Comparison of ENCODE assay signal across 5 fruit fly cellular contexts in the genomic region with DNA sequence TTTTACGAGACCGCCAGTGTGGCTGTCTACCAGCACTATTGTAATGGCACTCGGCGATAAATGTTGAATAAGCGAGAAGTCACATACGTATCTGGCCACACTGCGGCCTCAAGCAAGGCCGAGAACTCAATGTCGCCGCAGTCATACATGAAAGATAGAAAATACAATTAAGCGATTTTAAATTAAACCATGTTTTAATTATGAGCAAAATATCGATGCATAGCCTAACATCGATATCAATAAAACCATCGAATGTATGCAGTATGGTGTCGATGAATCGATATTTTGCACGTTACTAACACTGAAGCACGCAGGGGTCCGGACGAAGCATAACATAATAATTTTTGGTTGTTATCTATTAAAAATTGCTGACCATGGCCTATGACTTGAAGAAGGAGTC.
A peak's percentile ranks its signal among the peaks of the same experiment; 100 is the strongest.
TF ChIP-seq lines count a peak whose summit lies in the region.

A gene (minus strand): TSS at position 202 of the 400 bp plus-strand sequence.
A gene (plus strand): TSS at position 288 of the 400 bp plus-strand sequence.

- no peak for TF ChIP-seq CTCF in whole organism, embryonic (GFP tag; optimal IDR thresholded peaks at IDR 0.05; lab: Kevin White, UChicago)

TF ChIP-seq in whole organism, adult, 20 proteins besides CTCF, POLR2A, EP300 and RAD21:
- TF ChIP-seq toe (GFP tag; optimal IDR thresholded peaks at IDR 0.05; lab: Kevin White, UChicago) (peak; percentile 30), Mnt (GFP tag; optimal IDR thresholded peaks at IDR 0.05; lab: Kevin White, UChicago) (peak; percentile 6), CG1620 (GFP tag; optimal IDR thresholded peaks at IDR 0.05; lab: Kevin White, UChicago) (peak; percentile 53), tj (GFP tag; optimal IDR thresholded peaks at IDR 0.05; lab: Kevin White, UChicago) (peak; percentile 46), cnc (optimal IDR thresholded peaks at IDR 0.05; lab: Kevin White, UChicago) (no peak), bab1 (GFP tag; optimal IDR thresholded peaks at IDR 0.05; lab: Kevin White, UChicago) (peak; percentile 64), pad (GFP tag; optimal IDR thresholded peaks at IDR 0.05; lab: Kevin White, UChicago) (peak; percentile 47), CG12768 (GFP tag; optimal IDR thresholded peaks at IDR 0.05; lab: Kevin White, UChicago) (no peak)

TF ChIP-seq in whole organism, embryonic, 481 proteins besides CTCF, POLR2A, EP300 and RAD21 (continues in another document):
- TF ChIP-seq HLHmδ (GFP tag; optimal IDR thresholded peaks at IDR 0.05; lab: Kevin White, UChicago) = no peak
- peak; percentile 69 for TF ChIP-seq CG1603 (tag; optimal IDR thresholded peaks at IDR 0.05; lab: Kevin White, UChicago)
- peak; percentile 96 for TF ChIP-seq CG16813 (GFP tag; IDR thresholded peaks at IDR 0.05; lab: Robert Waterston, UW; ENCODE audit: partially characterized antibody)
- no peak for TF ChIP-seq nau (GFP tag; optimal IDR thresholded peaks at IDR 0.05; lab: Kevin White, UChicago)
- TF ChIP-seq CG9215 (GFP tag; IDR thresholded peaks at IDR 0.05; lab: Robert Waterston, UW) = no peak
- TF ChIP-seq emc (GFP tag; optimal IDR thresholded peaks at IDR 0.05; lab: Kevin White, UChicago) = no peak
- peak; percentile 7 for TF ChIP-seq Xbp1 (GFP tag; optimal IDR thresholded peaks at IDR 0.05; lab: Kevin White, UChicago)
- TF ChIP-seq CG13287 (GFP tag; IDR thresholded peaks at IDR 0.05; lab: Robert Waterston, UW; ENCODE audit: partially characterized antibody) = peak; percentile 94
- no peak for TF ChIP-seq ro (GFP tag; IDR thresholded peaks at IDR 0.05; lab: Robert Waterston, UW)
- peak; percentile 10 for TF ChIP-seq CG17802 (tag; optimal IDR thresholded peaks at IDR 0.05; lab: Kevin White, UChicago)
- TF ChIP-seq ind (GFP tag; optimal IDR thresholded peaks at IDR 0.05; lab: Kevin White, UChicago) = peak; percentile 21
- peak; percentile 22 for TF ChIP-seq lab (GFP tag; optimal IDR thresholded peaks at IDR 0.05; lab: Kevin White, UChicago)
- peak; percentile 93 for TF ChIP-seq hbn (GFP tag; IDR thresholded peaks at IDR 0.05; lab: Robert Waterston, UW; ENCODE audit: partially characterized antibody)
- TF ChIP-seq NfI (GFP tag; optimal IDR thresholded peaks at IDR 0.05; lab: Kevin White, UChicago) = peak; percentile 1
- TF ChIP-seq eve (GFP tag; optimal IDR thresholded peaks at IDR 0.05; lab: Kevin White, UChicago) = no peak
- no peak for TF ChIP-seq Eip74EF (GFP tag; optimal IDR thresholded peaks at IDR 0.05; lab: Kevin White, UChicago)
- no peak for TF ChIP-seq Usf (GFP tag; optimal IDR thresholded peaks at IDR 0.05; lab: Kevin White, UChicago)
- TF ChIP-seq CG2129 (GFP tag; IDR thresholded peaks at IDR 0.05; lab: Robert Waterston, UW; ENCODE audit: partially characterized antibody) = peak; percentile 84
- TF ChIP-seq corto (GFP tag; optimal IDR thresholded peaks at IDR 0.05; lab: Kevin White, UChicago) = no peak

TF ChIP-seq in whole organism, prepupa, 60 proteins besides CTCF, POLR2A, EP300 and RAD21 (continues in another document):
- no peak for TF ChIP-seq CG6792 (GFP tag; optimal IDR thresholded peaks at IDR 0.05; lab: Kevin White, UChicago)
- no peak for TF ChIP-seq eg (GFP tag; IDR thresholded peaks at IDR 0.05; lab: Robert Waterston, UW)
- TF ChIP-seq CG4318 (GFP tag; optimal IDR thresholded peaks at IDR 0.05; lab: Kevin White, UChicago) = no peak
- TF ChIP-seq CG11294 (GFP tag; IDR thresholded peaks at IDR 0.05; lab: Robert Waterston, UW) = no peak
- no peak for TF ChIP-seq Smox (GFP tag; optimal IDR thresholded peaks at IDR 0.05; lab: Kevin White, UChicago)
- no peak for TF ChIP-seq lz (GFP tag; optimal IDR thresholded peaks at IDR 0.05; lab: Kevin White, UChicago)
- no peak for TF ChIP-seq CG10669 (GFP tag; optimal IDR thresholded peaks at IDR 0.05; lab: Kevin White, UChicago)
- no peak for TF ChIP-seq dac (GFP tag; optimal IDR thresholded peaks at IDR 0.05; lab: Kevin White, UChicago)
- TF ChIP-seq CG8119 (GFP tag; IDR thresholded peaks at IDR 0.05; lab: Robert Waterston, UW) = no peak
- no peak for TF ChIP-seq CG9139 (GFP tag; optimal IDR thresholded peaks at IDR 0.05; lab: Kevin White, UChicago)
- no peak for TF ChIP-seq CG34406 (GFP tag; optimal IDR thresholded peaks at IDR 0.05; lab: Kevin White, UChicago)
- TF ChIP-seq CG8632 (GFP tag; optimal IDR thresholded peaks at IDR 0.05; lab: Kevin White, UChicago) = no peak
- TF ChIP-seq CG6163 (GFP tag; IDR thresholded peaks at IDR 0.05; lab: Robert Waterston, UW) = no peak
- no peak for TF ChIP-seq Met (GFP tag; optimal IDR thresholded peaks at IDR 0.05; lab: Kevin White, UChicago)
- TF ChIP-seq spab (GFP tag; optimal IDR thresholded peaks at IDR 0.05; lab: Kevin White, UChicago) = no peak
- TF ChIP-seq CG16779 (tag; optimal IDR thresholded peaks at IDR 0.05; lab: Kevin White, UChicago) = no peak
- no peak for TF ChIP-seq fd59A (GFP tag; optimal IDR thresholded peaks at IDR 0.05; lab: Kevin White, UChicago)
- no peak for TF ChIP-seq salr (GFP tag; optimal IDR thresholded peaks at IDR 0.05; lab: Kevin White, UChicago)
- TF ChIP-seq Ets21C (GFP tag; optimal IDR thresholded peaks at IDR 0.05; lab: Kevin White, UChicago) = peak; percentile 10
- no peak for TF ChIP-seq OdsH (GFP tag; optimal IDR thresholded peaks at IDR 0.05; lab: Kevin White, UChicago)
- no peak for TF ChIP-seq CG3032 (tag; optimal IDR thresholded peaks at IDR 0.05; lab: Kevin White, UChicago)
- TF ChIP-seq ss (GFP tag; optimal IDR thresholded peaks at IDR 0.05; lab: Kevin White, UChicago) = no peak

TF ChIP-seq in whole organism, pupa, 21 proteins besides CTCF, POLR2A, EP300 and RAD21:
- TF ChIP-seq CG4496 (GFP tag; IDR thresholded peaks at IDR 0.05; lab: Robert Waterston, UW) (0 out of 3 replicates have a peak, but pooled peaks have one; percentile 8), CG10348 (GFP tag; IDR thresholded peaks at IDR 0.05; lab: Robert Waterston, UW) (no peak)

TF ChIP-seq in whole organism, wandering third instar larva, 38 proteins besides CTCF, POLR2A, EP300 and RAD21:
- TF ChIP-seq fru (GFP tag; optimal IDR thresholded peaks at IDR 0.05; lab: Kevin White, UChicago) = peak; percentile 12
- peak; percentile 53 for TF ChIP-seq h (GFP tag; optimal IDR thresholded peaks at IDR 0.05; lab: Kevin White, UChicago)
- no peak for TF ChIP-seq Rel (GFP tag; optimal IDR thresholded peaks at IDR 0.05; lab: Kevin White, UChicago)
- peak; percentile 20 for TF ChIP-seq Rel (tag; optimal IDR thresholded peaks at IDR 0.05; lab: Kevin White, UChicago)
- peak; percentile 63 for TF ChIP-seq Hnf4 (GFP tag; optimal IDR thresholded peaks at IDR 0.05; lab: Kevin White, UChicago)
- peak in 1 of 2 experiments; percentile 10 for TF ChIP-seq foxo (GFP tag; optimal IDR thresholded peaks at IDR 0.05; lab: Kevin White, UChicago)
- no peak for TF ChIP-seq Dfd (GFP tag; optimal IDR thresholded peaks at IDR 0.05; lab: Kevin White, UChicago)
- TF ChIP-seq Jra (GFP tag; optimal IDR thresholded peaks at IDR 0.05; lab: Kevin White, UChicago) = peak; percentile 42
- TF ChIP-seq tai (GFP tag; optimal IDR thresholded peaks at IDR 0.05; lab: Kevin White, UChicago) = peak; percentile 53
- peak; percentile 13 for TF ChIP-seq GATAd (GFP tag; optimal IDR thresholded peaks at IDR 0.05; lab: Kevin White, UChicago)
- TF ChIP-seq Myc (optimal IDR thresholded peaks at IDR 0.05; lab: Kevin White, UChicago) = peak; percentile 14
- TF ChIP-seq Dif (GFP tag; optimal IDR thresholded peaks at IDR 0.05; lab: Kevin White, UChicago; ENCODE audit: partially characterized antibody) = no peak
- TF ChIP-seq psq (GFP tag; optimal IDR thresholded peaks at IDR 0.05; lab: Kevin White, UChicago) = peak; percentile 22
- TF ChIP-seq Mio (GFP tag; optimal IDR thresholded peaks at IDR 0.05; lab: Kevin White, UChicago) = no peak
- TF ChIP-seq rgr (GFP tag; optimal IDR thresholded peaks at IDR 0.05; lab: Kevin White, UChicago) = peak; percentile 3
- no peak for TF ChIP-seq dl (GFP tag; optimal IDR thresholded peaks at IDR 0.05; lab: Kevin White, UChicago; ENCODE audit: insufficient read depth in 1 of 2, partially characterized antibody in 2 of 2)
